Fruit fly (Drosophila melanogaster) whole organism, embryonic: ENCODE results near the gene Lmpt.

Experiments used
- Adf1 ChIP-seq: fragments of 200-800 bp; sonication (Bioruptor generic); IDR thresholded peaks from 2 replicates; pipeline ENCODE4 v1.3.6; 2022; ENCODE audit warnings: missing biosample characterization, missing genetic modification characterization
- CG10267 ChIP-seq: fragments of 200-800 bp; sonication (Bioruptor generic); optimal IDR thresholded peaks from 2 replicates; lab custom pipeline; 2018; ENCODE audit warnings: missing biosample characterization, mild to moderate bottlenecking, missing genetic modification characterization, moderate library complexity
- CG10366 ChIP-seq: fragments of 200-800 bp; sonication (Bioruptor generic); IDR thresholded peaks from 2 replicates; pipeline ENCODE4 v1.3.6; 2022; ENCODE audit warnings: missing biosample characterization, missing genetic modification characterization
- CG11560 ChIP-seq: fragments of 200-800 bp; sonication (Bioruptor generic); IDR thresholded peaks from 3 replicates; pipeline ENCODE4 v1.3.6; 2022; ENCODE audit warnings: missing biosample characterization, missing genetic modification characterization
- CG1233 ChIP-seq: fragments of 200-800 bp; sonication (Bioruptor generic); optimal IDR thresholded peaks from 4 replicates; lab custom pipeline; 2018; ENCODE audit warnings: missing biosample characterization, mild to moderate bottlenecking, missing genetic modification characterization
- CG12769 ChIP-seq: fragments of 200-800 bp; sonication (Bioruptor generic); optimal IDR thresholded peaks from 2 replicates; lab custom pipeline; 2019; ENCODE audit warnings: missing biosample characterization, mild to moderate bottlenecking, missing genetic modification characterization, moderate library complexity
- CG14050 ChIP-seq: fragments of 200-800 bp; sonication (Bioruptor generic); IDR thresholded peaks from 3 replicates; pipeline ENCODE4 v1.3.6; 2022; ENCODE audit warnings: missing biosample characterization, missing genetic modification characterization
- CG16815 ChIP-seq: fragments of 200-800 bp; sonication (Bioruptor generic); optimal IDR thresholded peaks from 3 replicates; lab custom pipeline; 2017; ENCODE audit warnings: missing biosample characterization, mild to moderate bottlenecking, missing genetic modification characterization
- CG17385 ChIP-seq: fragments of 200-800 bp; sonication (Bioruptor generic); optimal IDR thresholded peaks from 3 replicates; lab custom pipeline; 2018; ENCODE audit warnings: missing biosample characterization, mild to moderate bottlenecking, missing genetic modification characterization
- CG17802 ChIP-seq: fragments of 200-800 bp; sonication (Bioruptor generic); optimal IDR thresholded peaks from 2 replicates; lab custom pipeline; 2018; ENCODE audit warnings: missing biosample characterization, mild to moderate bottlenecking, missing genetic modification characterization, moderate library complexity
- CG17912 ChIP-seq: fragments of 200-800 bp; sonication (Bioruptor generic); optimal IDR thresholded peaks from 2 replicates; lab custom pipeline; 2018; ENCODE audit warnings: missing biosample characterization, mild to moderate bottlenecking, missing genetic modification characterization
- CG18262 ChIP-seq: fragments of 200-800 bp; optimal IDR thresholded peaks from 3 replicates; lab custom pipeline; 2019; ENCODE audit warnings: missing biosample characterization, mild to moderate bottlenecking, missing genetic modification characterization, moderate library complexity
- CG31224 ChIP-seq: fragments of 200-800 bp; sonication (Bioruptor generic); IDR thresholded peaks from 2 replicates; pipeline ENCODE4 v1.3.6; 2022; ENCODE audit warnings: missing biosample characterization, missing genetic modification characterization
- CG3407 ChIP-seq: fragments of 200-800 bp; sonication (Bioruptor generic); optimal IDR thresholded peaks from 2 replicates; lab custom pipeline; 2018; ENCODE audit warnings: missing biosample characterization, mild to moderate bottlenecking, missing genetic modification characterization
- CG34224 ChIP-seq: fragments of 200-800 bp; sonication (Bioruptor generic); IDR thresholded peaks from 3 replicates; pipeline ENCODE4 v1.3.6; 2022; ENCODE audit warnings: missing biosample characterization, missing genetic modification characterization; ENCODE audit not compliant: partially characterized antibody
- CG34422 ChIP-seq: fragments of 200-800 bp; sonication (Bioruptor generic); IDR thresholded peaks from 3 replicates; pipeline ENCODE4 v1.3.6; 2022; ENCODE audit warnings: missing biosample characterization, missing genetic modification characterization
- CG4707 ChIP-seq: fragments of 200-800 bp; sonication (Bioruptor generic); optimal IDR thresholded peaks from 2 replicates; lab custom pipeline; 2018; ENCODE audit warnings: missing biosample characterization, mild to moderate bottlenecking, missing genetic modification characterization, moderate library complexity
- CG6689 ChIP-seq: fragments of 200-800 bp; sonication (Bioruptor generic); IDR thresholded peaks from 2 replicates; pipeline ENCODE4 v1.3.6; 2022; ENCODE audit warnings: missing biosample characterization, missing genetic modification characterization
- CG6813 ChIP-seq: fragments of 200-800 bp; sonication (Bioruptor generic); optimal IDR thresholded peaks from 2 replicates; lab custom pipeline; 2017; ENCODE audit warnings: missing biosample characterization, missing genetic modification characterization, mild to moderate bottlenecking, moderate library complexity, missing genetic modification reagents
- CG8765 ChIP-seq: fragments of 200-800 bp; sonication (Bioruptor generic); IDR thresholded peaks from 2 replicates; pipeline ENCODE4 v1.3.6; 2022; ENCODE audit warnings: missing biosample characterization, missing genetic modification characterization
- CTCF ChIP-seq: fragments of 200-800 bp; sonication (Bioruptor generic); optimal IDR thresholded peaks from 2 replicates; lab custom pipeline; 2017; ENCODE audit warnings: missing biosample characterization, mild to moderate bottlenecking, missing genetic modification characterization, moderate library complexity
- CrebB ChIP-seq: fragments of 200-800 bp; sonication (Bioruptor generic); optimal IDR thresholded peaks from 3 replicates; lab custom pipeline; 2018; ENCODE audit warnings: missing biosample characterization, mild to moderate bottlenecking, missing genetic modification characterization
- Doc3 ChIP-seq: fragments of 200-800 bp; sonication (Bioruptor generic); IDR thresholded peaks from 3 replicates; pipeline ENCODE4 v1.3.6; 2022; ENCODE audit warnings: missing biosample characterization, missing genetic modification characterization; ENCODE audit not compliant: partially characterized antibody
- Dref ChIP-seq: fragments of 200-800 bp; sonication (Bioruptor generic); IDR thresholded peaks from 2 replicates; pipeline ENCODE4 v1.3.6; 2022; ENCODE audit warnings: missing biosample characterization, missing genetic modification characterization
- E2f2 ChIP-seq: fragments of 200-800 bp; sonication (Bioruptor generic); IDR thresholded peaks from 2 replicates; pipeline ENCODE4 v1.3.6; 2022; ENCODE audit warnings: missing biosample characterization, missing genetic modification characterization
- Ets65A ChIP-seq: fragments of 200-800 bp; sonication (Bioruptor generic); peaks from one replicate; lab custom pipeline; 2016; ENCODE audit warnings: missing biosample characterization, missing genetic modification characterization
- H2.0 ChIP-seq: fragments of 200-800 bp; sonication (Bioruptor generic); IDR thresholded peaks from 2 replicates; pipeline ENCODE4 v1.3.6; 2022; ENCODE audit warnings: missing biosample characterization, missing genetic modification characterization
- HLH54F ChIP-seq: fragments of 200-800 bp; sonication (Bioruptor generic); optimal IDR thresholded peaks from 3 replicates; lab custom pipeline; 2016; ENCODE audit warnings: missing biosample characterization, missing genetic modification characterization
- Hmr ChIP-seq: fragments of 200-800 bp; sonication (Bioruptor generic); optimal IDR thresholded peaks from 3 replicates; lab custom pipeline; 2017; ENCODE audit warnings: mild to moderate bottlenecking, missing biosample characterization, missing genetic modification reagents, missing genetic modification characterization
- Hsf ChIP-seq: fragments of 200-800 bp; sonication (Bioruptor generic); optimal IDR thresholded peaks from 3 replicates; lab custom pipeline; 2016; ENCODE audit warnings: missing biosample characterization, missing genetic modification characterization
- Lhr ChIP-seq: fragments of 200-800 bp; sonication (Bioruptor generic); optimal IDR thresholded peaks from 3 replicates; lab custom pipeline; 2017; ENCODE audit warnings: mild to moderate bottlenecking, missing biosample characterization, missing genetic modification reagents, missing genetic modification characterization
- NFAT ChIP-seq: fragments of 200-800 bp; sonication (Bioruptor generic); IDR thresholded peaks from 2 replicates; pipeline ENCODE4 v1.3.6; 2022; ENCODE audit warnings: missing biosample characterization, missing genetic modification characterization
- NfI ChIP-seq: fragments of 200-800 bp; sonication (Bioruptor generic); optimal IDR thresholded peaks from 3 replicates; lab custom pipeline; 2018; ENCODE audit warnings: missing biosample characterization, mild to moderate bottlenecking, missing genetic modification characterization, moderate library complexity
- Ssrp ChIP-seq: fragments of 200-800 bp; sonication (Bioruptor generic); optimal IDR thresholded peaks from 2 replicates; lab custom pipeline; 2018; ENCODE audit warnings: missing biosample characterization, mild to moderate bottlenecking, missing genetic modification characterization, moderate library complexity
- Trl ChIP-seq, 3 experiments: fragments of >200 bp in 2 of 3; fragments of 200-800 bp in 1 of 3; sonication (Bioruptor generic) in 1 of 3; optimal IDR thresholded peaks; 2 replicates in 1 of 3; 3 replicates in 2 of 3; lab custom pipeline; 2016 to 2017; ENCODE audit warnings: missing biosample characterization in 1 of 3, missing genetic modification characterization in 1 of 3
- amos ChIP-seq: fragments of 200-800 bp; sonication (Bioruptor generic); IDR thresholded peaks from 2 replicates; pipeline ENCODE4 v1.3.6; 2022; ENCODE audit warnings: missing biosample characterization, missing genetic modification characterization; ENCODE audit not compliant: partially characterized antibody
- aop ChIP-seq: fragments of 200-800 bp; sonication (Bioruptor generic); IDR thresholded peaks from 2 replicates; pipeline ENCODE4 v1.3.6; 2022; ENCODE audit warnings: missing biosample characterization, missing genetic modification characterization
- eyg ChIP-seq: fragments of 200-800 bp; sonication (Bioruptor generic); optimal IDR thresholded peaks from 3 replicates; lab custom pipeline; 2016; ENCODE audit warnings: missing biosample characterization, missing genetic modification characterization
- hth ChIP-seq: fragments of >200 bp; optimal IDR thresholded peaks from 2 replicates; lab custom pipeline; 2017; ENCODE audit warnings: inconsistent platforms
- insv ChIP-seq, 2 experiments: fragments of 200-800 bp; sonication (Bioruptor generic); optimal IDR thresholded peaks; 3 replicates each; lab custom pipeline; 2016 to 2018; ENCODE audit warnings: missing biosample characterization in 2 of 2, missing genetic modification characterization in 2 of 2
- jigr1 ChIP-seq: fragments of 200-800 bp; sonication (Bioruptor generic); IDR thresholded peaks from 3 replicates; pipeline ENCODE4 v1.3.6; 2022; ENCODE audit warnings: missing biosample characterization, missing genetic modification characterization
- jing ChIP-seq: fragments of 200-800 bp; sonication (Bioruptor generic); optimal IDR thresholded peaks from 2 replicates; lab custom pipeline; 2018; ENCODE audit warnings: missing biosample characterization, mild to moderate bottlenecking, missing genetic modification characterization
- klu ChIP-seq: fragments of 200-800 bp; sonication (Bioruptor generic); IDR thresholded peaks from 2 replicates; pipeline ENCODE4 v1.3.6; 2022; ENCODE audit warnings: missing biosample characterization, missing genetic modification characterization
- knrl ChIP-seq: fragments of 200-800 bp; sonication (Bioruptor generic); IDR thresholded peaks from 3 replicates; pipeline ENCODE4 v1.3.6; 2022; ENCODE audit warnings: missing biosample characterization, missing genetic modification characterization; ENCODE audit not compliant: partially characterized antibody
- otp ChIP-seq: fragments of 200-800 bp; sonication (Bioruptor generic); IDR thresholded peaks from 3 replicates; pipeline ENCODE4, ENCODE4 v1.3.6; 2022; ENCODE audit warnings: missing biosample characterization, missing genetic modification characterization
- pzg ChIP-seq: fragments of 200-800 bp; sonication (Bioruptor generic); optimal IDR thresholded peaks from 3 replicates; lab custom pipeline; 2018; ENCODE audit warnings: missing biosample characterization, mild to moderate bottlenecking, missing genetic modification characterization, moderate library complexity
- sens-2 ChIP-seq: fragments of 200-800 bp; sonication (Bioruptor generic); IDR thresholded peaks from 2 replicates; pipeline ENCODE4 v1.3.6; 2022; ENCODE audit warnings: missing biosample characterization, missing genetic modification characterization
- slbo ChIP-seq: fragments of 200-800 bp; sonication (Bioruptor generic); IDR thresholded peaks from 2 replicates; pipeline ENCODE4 v1.3.6; 2022; ENCODE audit warnings: missing biosample characterization, missing genetic modification characterization
- tgo ChIP-seq: fragments of 200-800 bp; sonication (Bioruptor generic); IDR thresholded peaks from 3 replicates; pipeline ENCODE4 v1.3.6; 2022; ENCODE audit warnings: missing biosample characterization, missing genetic modification characterization
- unc-4 ChIP-seq: fragments of 200-800 bp; sonication (Bioruptor generic); IDR thresholded peaks from 2 replicates; pipeline ENCODE4 v1.3.6; 2022; ENCODE audit warnings: missing biosample characterization, missing genetic modification characterization; ENCODE audit not compliant: partially characterized antibody
- zen ChIP-seq: fragments of 200-800 bp; sonication (Bioruptor generic); optimal IDR thresholded peaks from 3 replicates; lab custom pipeline; 2018; ENCODE audit warnings: missing biosample characterization, mild to moderate bottlenecking, missing genetic modification characterization, moderate library complexity

The Lmpt gene

dm6 chr3L:16896408-16896807, 31.3 kb downstream of the Lmpt start (continued):
- TF ChIP-seq CG12769 (peak; percentile 37), Dref (GFP tag; lab: Robert Waterston, UW) (no peak), CG18262 (tag; lab: Kevin White, UChicago) (no peak), CG17912 (GFP tag; lab: Kevin White, UChicago) (no peak), NFAT (GFP tag; lab: Robert Waterston, UW) (peak; percentile 28; the same call in 1 of the 2 replicates), CG17802 (tag; lab: Kevin White, UChicago) (no peak), Trl (optimal IDR thresholded peaks at IDR 0.05; lab: Kevin White, UChicago) (no peak), Trl (GFP tag; optimal IDR thresholded peaks at IDR 0.05; lab: Kevin White, UChicago) (no peak), Ssrp (tag; lab: Kevin White, UChicago) (no peak), Ets65A (GFP tag; lab: Kevin White, UChicago) (no peak), CG17385 (GFP tag; lab: Kevin White, UChicago) (no peak), E2f2 (GFP tag; lab: Robert Waterston, UW) (0 out of 2 replicates have a peak, but pooled peaks have one; percentile 16), CG10267 (no peak), Hmr (peak; percentile 22), CG3407 (no peak), CG31224 (GFP tag; lab: Robert Waterston, UW) (no peak), eyg (GFP tag; lab: Kevin White, UChicago) (no peak), HLH54F (GFP tag; lab: Kevin White, UChicago) (no peak), otp (GFP tag; lab: Robert Waterston, UW) (peak; percentile 16; the same call in 1 of the 3 replicates), CG8765 (GFP tag; lab: Robert Waterston, UW) (no peak), CG16815 (GFP tag; lab: Kevin White, UChicago) (no peak), unc-4 (GFP tag; lab: Robert Waterston, UW) (no peak), zen (no peak), Doc3 (GFP tag; lab: Robert Waterston, UW) (no peak), CG4707 (GFP tag; lab: Kevin White, UChicago) (peak; percentile 64), CG14050 (GFP tag; lab: Robert Waterston, UW) (no peak), CG11560 (tag; lab: Robert Waterston, UW) (no peak), sens-2 (no peak), jigr1 (GFP tag; lab: Robert Waterston, UW) (no peak), CTCF (GFP tag; lab: Kevin White, UChicago) (peak; percentile 93), pzg (GFP tag; lab: Kevin White, UChicago) (peak; percentile 7), CG6689 (GFP tag; lab: Robert Waterston, UW) (peak; percentile 24; the same call in 1 of the 2 replicates), tgo (GFP tag; lab: Robert Waterston, UW) (no peak), CG1233 (GFP tag; lab: Kevin White, UChicago) (no peak), CG10366 (0 out of 2 replicates have a peak, but pooled peaks have one; percentile 17), insv (GFP tag; optimal IDR thresholded peaks at IDR 0.05; lab: Kevin White, UChicago) (no peak), CG6813 (GFP tag; lab: Kevin White, UChicago) (no peak), jing (GFP tag; lab: Kevin White, UChicago) (no peak), NfI (peak; percentile 28), knrl (GFP tag; lab: Robert Waterston, UW) (0 out of 3 replicates have a peak, but pooled peaks have one; percentile 27), amos (GFP tag; lab: Robert Waterston, UW) (no peak), slbo (GFP tag; lab: Robert Waterston, UW) (peak; percentile 41), CrebB (tag; lab: Kevin White, UChicago) (no peak), aop (no peak), CG34224 (GFP tag; lab: Robert Waterston, UW) (peak; percentile 42; the same call in 1 of the 3 replicates), Adf1 (GFP tag; lab: Robert Waterston, UW) (peak; percentile 37; the same call in 1 of the 2 replicates), H2.0 (no peak), hth (no peak), Lhr (GFP tag; lab: Kevin White, UChicago) (no peak), Hsf (GFP tag; lab: Kevin White, UChicago) (peak; percentile 6), klu (GFP tag; lab: Robert Waterston, UW) (no peak), CG34422 (no peak)
